Worm (Caenorhabditis elegans) whole organism, early embryonic: ENCODE results near the gene ins-3.
"Not testable (repeated sequence)": the region's sequence is repeated elsewhere in the genome, so short reads cannot be mapped to it uniquely, and the experiment has no call there.

Experiments
- B0310.2 ChIP-seq: sonication (generic microtip); optimal IDR thresholded peaks from 2 replicates; lab custom pipeline; 2016; ENCODE audit warnings: mild to moderate bottlenecking, missing genetic modification characterization, missing compliant biosample characterization
- F13C5.2 ChIP-seq: sonication (generic microtip); optimal IDR thresholded peaks from 2 replicates; lab custom pipeline; 2017; ENCODE audit warnings: mild to moderate bottlenecking, missing genetic modification characterization, inconsistent platforms, missing compliant biosample characterization
- aly-1 ChIP-seq: sonication (generic microtip); optimal IDR thresholded peaks from 2 replicates; lab custom pipeline; 2016; ENCODE audit warnings: missing genetic modification characterization, missing compliant biosample characterization
- ama-1 ChIP-seq: fragments of 150-350 bp; optimal IDR thresholded peaks from 2 replicates; lab custom pipeline; 2014
- ceh-13 ChIP-seq: fragments of 200-800 bp; sonication (Bioruptor generic); optimal IDR thresholded peaks from 2 replicates; lab custom pipeline; 2018; ENCODE audit warnings: mild to moderate bottlenecking, missing genetic modification characterization, missing compliant biosample characterization
- ceh-36 ChIP-seq: sonication (generic microtip); optimal IDR thresholded peaks from 2 replicates; lab custom pipeline; 2016; ENCODE audit warnings: missing genetic modification characterization, inconsistent platforms, missing compliant biosample characterization
- ets-7 ChIP-seq: sonication (generic microtip); optimal IDR thresholded peaks from 2 replicates; lab custom pipeline; 2016; ENCODE audit warnings: missing genotype, missing genetic modification characterization, missing compliant biosample characterization
- flt-1 ChIP-seq: fragments of 200-800 bp; sonication (Bioruptor generic); IDR thresholded peaks from 2 replicates; pipeline ENCODE4 v1.3.6; 2022; ENCODE audit warnings: missing genetic modification characterization, missing compliant biosample characterization
- hmbx-1 ChIP-seq: sonication (generic microtip); optimal IDR thresholded peaks from 2 replicates; lab custom pipeline; 2016; ENCODE audit warnings: mild to moderate bottlenecking, missing genetic modification characterization, missing compliant biosample characterization
- hmg-4 ChIP-seq: fragments of 200-800 bp; sonication (Bioruptor generic); optimal IDR thresholded peaks from 2 replicates; lab custom pipeline; 2018; ENCODE audit warnings: mild to moderate bottlenecking, missing genetic modification characterization, missing compliant biosample characterization
- hnd-1 ChIP-seq: sonication (generic microtip); optimal IDR thresholded peaks from 2 replicates; lab custom pipeline; 2016; ENCODE audit warnings: missing genetic modification characterization, missing compliant biosample characterization
- pes-1 ChIP-seq: fragments of 200-800 bp; sonication (Bioruptor generic); IDR thresholded peaks from 2 replicates; pipeline ENCODE4 v1.3.6; 2022; ENCODE audit warnings: missing genetic modification reagents, missing genetic modification characterization, missing compliant biosample characterization
- scrt-1 ChIP-seq: fragments of 200-800 bp; sonication (Bioruptor generic); IDR thresholded peaks from 2 replicates; pipeline ENCODE4 v1.3.6; 2022; ENCODE audit warnings: missing genetic modification characterization, missing compliant biosample characterization
- sea-1 ChIP-seq: fragments of 200-800 bp; sonication (Bioruptor generic); conservative IDR thresholded peaks from 2 replicates; pipeline ENCODE4 v1.3.6; 2022; ENCODE audit warnings: missing genetic modification characterization, missing compliant biosample characterization
- tbx-11 ChIP-seq: fragments of 200-800 bp; sonication (Bioruptor generic); IDR thresholded peaks from 2 replicates; pipeline ENCODE4 v1.3.6; 2022; ENCODE audit warnings: missing genetic modification characterization, missing compliant biosample characterization
- tbx-37 ChIP-seq: fragments of 200-800 bp; sonication (Bioruptor generic); conservative IDR thresholded peaks from 2 replicates; pipeline ENCODE4 v1.3.6; 2022; ENCODE audit warnings: missing genetic modification reagents, missing genetic modification characterization, missing compliant biosample characterization
- tra-4 ChIP-seq: sonication (generic microtip); optimal IDR thresholded peaks from 2 replicates; lab custom pipeline; 2017; ENCODE audit warnings: missing genetic modification characterization, missing compliant biosample characterization

The ins-3 gene

ce11 chrII:6020353-6020752 is 29.8 kb upstream of the ins-3 start, which contains the start of gene ZK84.1:
TSS of gene ZK84.1 (plus strand) at chrII:6020653.
- no peak for TF ChIP-seq hmg-4 (GFP tag; lab: Kevin White, UChicago)
- TF ChIP-seq pes-1 (GFP tag; lab: Robert Waterston, UW) = no peak
- no peak for TF ChIP-seq hmbx-1 (tag; lab: Kevin White, UChicago)
- TF ChIP-seq scrt-1 (GFP tag; lab: Robert Waterston, UW) = no peak
- no peak for TF ChIP-seq ama-1
- TF ChIP-seq hnd-1 (tag; lab: Kevin White, UChicago) = no peak
- no peak for TF ChIP-seq aly-1 (tag; lab: Kevin White, UChicago)
- no peak for TF ChIP-seq sea-1
- no peak for TF ChIP-seq ets-7 (tag; lab: Kevin White, UChicago)
- no peak for TF ChIP-seq tra-4 (tag; lab: Kevin White, UChicago)
- no peak for TF ChIP-seq ceh-13
- TF ChIP-seq flt-1 (GFP tag; lab: Robert Waterston, UW) = no peak
- no peak for TF ChIP-seq ceh-36
- TF ChIP-seq tbx-37 (GFP tag; lab: Robert Waterston, UW) = no peak
- no peak for TF ChIP-seq F13C5.2 (tag; lab: Kevin White, UChicago)
- no peak for TF ChIP-seq tbx-11 (GFP tag; lab: Robert Waterston, UW)
- TF ChIP-seq B0310.2 = no peak

- TF ChIP-seq pes-1 (GFP tag; lab: Robert Waterston, UW) (no peak), ceh-13 (no peak), tbx-11 (GFP tag; lab: Robert Waterston, UW) (no peak), aly-1 (tag; lab: Kevin White, UChicago) (no peak), ama-1 (no peak), hnd-1 (tag; lab: Kevin White, UChicago) (no peak), flt-1 (GFP tag; lab: Robert Waterston, UW) (no peak), hmg-4 (GFP tag; lab: Kevin White, UChicago) (no peak), F13C5.2 (tag; lab: Kevin White, UChicago) (no peak), hmbx-1 (tag; lab: Kevin White, UChicago) (no peak)
Observed at ce11 chrII:6016410-6016809, 25.8 kb upstream of the ins-3 start, which contains the start of gene ZK84.5. TSS of gene ZK84.5 (minus strand) at chrII:6016510.

ce11 chrII:6014057-6014456 is 23.5 kb upstream of the ins-3 start, which contains the start of gene ZK84.2:
TSS of gene ZK84.2 (plus strand) at chrII:6014357.
- not testable (repeated sequence) for TF ChIP-seq hmg-4 (GFP tag; lab: Kevin White, UChicago); tra-4 (tag; lab: Kevin White, UChicago); ama-1

- TF ChIP-seq ets-7 (tag; lab: Kevin White, UChicago) = no peak
- TF ChIP-seq flt-1 (GFP tag; lab: Robert Waterston, UW) = no peak
- no peak for TF ChIP-seq F13C5.2 (tag; lab: Kevin White, UChicago)
- TF ChIP-seq aly-1 (tag; lab: Kevin White, UChicago) = no peak
- no peak for TF ChIP-seq tbx-37 (GFP tag; lab: Robert Waterston, UW)
- no peak for TF ChIP-seq hnd-1 (tag; lab: Kevin White, UChicago)
- no peak for TF ChIP-seq B0310.2
- no peak for TF ChIP-seq ceh-13
- TF ChIP-seq ama-1 = no peak
- TF ChIP-seq scrt-1 (GFP tag; lab: Robert Waterston, UW) = no peak
- no peak for TF ChIP-seq tra-4 (tag; lab: Kevin White, UChicago)
- no peak for TF ChIP-seq tbx-11 (GFP tag; lab: Robert Waterston, UW)
- no peak for TF ChIP-seq sea-1
- TF ChIP-seq pes-1 (GFP tag; lab: Robert Waterston, UW) = no peak
- TF ChIP-seq hmg-4 (GFP tag; lab: Kevin White, UChicago) = no peak
Observed at ce11 chrII:6010544-6010943, 20.0 kb upstream of the ins-3 start, which contains the start of gene ins-20. TSS of gene ins-20 (plus strand) at chrII:6010844.

- TF ChIP-seq sea-1; ceh-13; F13C5.2 (tag; lab: Kevin White, UChicago): not testable (repeated sequence)
Observed at ce11 chrII:6008887-6009286, 18.3 kb upstream of the ins-3 start, which contains the start of gene ZK84.4. TSS of gene ZK84.4 (minus strand) at chrII:6008987.

- TF ChIP-seq sea-1 = no peak
- TF ChIP-seq F13C5.2 (tag; lab: Kevin White, UChicago) = no peak
- no peak for TF ChIP-seq tbx-37 (GFP tag; lab: Robert Waterston, UW)
Observed at ce11 chrII:6001004-6001403, 10.4 kb upstream of the ins-3 start.

- TF ChIP-seq tra-4 (tag; lab: Kevin White, UChicago) = no peak
Observed at ce11 chrII:6000136-6000535, 9.6 kb upstream of the ins-3 start, which contains the start of gene ins-6. TSS of gene ins-6 (plus strand) at chrII:6000436.

- no peak for TF ChIP-seq flt-1 (GFP tag; lab: Robert Waterston, UW)
- no peak for TF ChIP-seq tbx-37 (GFP tag; lab: Robert Waterston, UW)
- TF ChIP-seq ceh-13 = no peak
- no peak for TF ChIP-seq hmbx-1 (tag; lab: Kevin White, UChicago)
- TF ChIP-seq sea-1 = no peak
- no peak for TF ChIP-seq tbx-11 (GFP tag; lab: Robert Waterston, UW)
- TF ChIP-seq aly-1 (tag; lab: Kevin White, UChicago) = no peak
Observed at ce11 chrII:5997257-5997656, 6.7 kb upstream of the ins-3 start, which contains the start of gene ins-5. TSS of gene ins-5 (plus strand) at chrII:5997557.

ce11 chrII:5996066-5996465 is 5.5 kb upstream of the ins-3 start, which contains the start of gene ins-4:
TSS of gene ins-4 (plus strand) at chrII:5996366.
- no peak for TF ChIP-seq ceh-13
- TF ChIP-seq ets-7 (tag; lab: Kevin White, UChicago) = no peak
- no peak for TF ChIP-seq scrt-1 (GFP tag; lab: Robert Waterston, UW)
- no peak for TF ChIP-seq hnd-1 (tag; lab: Kevin White, UChicago)
- TF ChIP-seq B0310.2 = no peak
- TF ChIP-seq ceh-36 = no peak
- TF ChIP-seq sea-1 = no peak
- TF ChIP-seq tbx-11 (GFP tag; lab: Robert Waterston, UW) = no peak
- no peak for TF ChIP-seq flt-1 (GFP tag; lab: Robert Waterston, UW)
- no peak for TF ChIP-seq F13C5.2 (tag; lab: Kevin White, UChicago)
- TF ChIP-seq hmbx-1 (tag; lab: Kevin White, UChicago) = no peak
- TF ChIP-seq aly-1 (tag; lab: Kevin White, UChicago) = no peak
- TF ChIP-seq pes-1 (GFP tag; lab: Robert Waterston, UW) = no peak
- no peak for TF ChIP-seq tbx-37 (GFP tag; lab: Robert Waterston, UW)
- no peak for TF ChIP-seq tra-4 (tag; lab: Kevin White, UChicago)
- no peak for TF ChIP-seq hmg-4 (GFP tag; lab: Kevin White, UChicago)
- TF ChIP-seq ama-1 = no peak
